Fruit fly (Drosophila melanogaster) whole organism, prepupa: ENCODE results near the gene CG1979.

Source experiments
- Blimp-1 ChIP-seq: fragments of 200-800 bp; sonication (Bioruptor generic); optimal IDR thresholded peaks from 3 replicates; lab custom pipeline; 2017; ENCODE audit warnings: missing biosample characterization, missing genetic modification characterization, mild to moderate bottlenecking, moderate library complexity, missing genetic modification reagents
- CG10669 ChIP-seq: fragments of 200-800 bp; sonication (Bioruptor generic); optimal IDR thresholded peaks from 3 replicates; lab custom pipeline; 2018; ENCODE audit warnings: missing biosample characterization, mild to moderate bottlenecking, missing genetic modification characterization, moderate library complexity
- CG11294 ChIP-seq: fragments of 200-800 bp; sonication (Bioruptor generic); IDR thresholded peaks from 2 replicates; pipeline ENCODE4 v1.3.6; 2022; ENCODE audit warnings: missing biosample characterization, missing genetic modification characterization
- CG15336 ChIP-seq: fragments of 200-800 bp; sonication (Bioruptor generic); IDR thresholded peaks from 2 replicates; pipeline ENCODE4 v1.3.6; 2022; ENCODE audit warnings: missing biosample characterization, missing genetic modification characterization
- CG1621 ChIP-seq: fragments of 200-800 bp; sonication (Bioruptor generic); optimal IDR thresholded peaks from 3 replicates; lab custom pipeline; 2018; ENCODE audit warnings: missing biosample characterization, mild to moderate bottlenecking, missing genetic modification characterization
- CG3032 ChIP-seq: fragments of 200-800 bp; optimal IDR thresholded peaks from 2 replicates; lab custom pipeline; 2019; ENCODE audit warnings: missing biosample characterization, mild to moderate bottlenecking, missing genetic modification characterization, moderate library complexity
- CG31627 ChIP-seq: fragments of 200-800 bp; sonication (Bioruptor generic); optimal IDR thresholded peaks from 3 replicates; lab custom pipeline; 2016; ENCODE audit warnings: missing biosample characterization, missing genetic modification characterization
- CG34406 ChIP-seq: fragments of 200-800 bp; sonication (Bioruptor generic); optimal IDR thresholded peaks from 3 replicates; lab custom pipeline; 2016; ENCODE audit warnings: missing biosample characterization, missing genetic modification characterization
- CG3919 ChIP-seq: fragments of 200-800 bp; sonication (Bioruptor generic); optimal IDR thresholded peaks from 3 replicates; lab custom pipeline; 2016; ENCODE audit warnings: missing biosample characterization, missing genetic modification characterization
- CG4318 ChIP-seq: fragments of 200-800 bp; sonication (Bioruptor generic); optimal IDR thresholded peaks from 3 replicates; lab custom pipeline; 2017; ENCODE audit warnings: missing biosample characterization, mild to moderate bottlenecking, missing genetic modification characterization
- CG6163 ChIP-seq: fragments of 200-800 bp; sonication (Bioruptor generic); IDR thresholded peaks from 3 replicates; pipeline ENCODE4 v1.3.6; 2022; ENCODE audit warnings: missing biosample characterization, missing genetic modification characterization
- CG6854 ChIP-seq: fragments of 200-800 bp; sonication (Bioruptor generic); optimal IDR thresholded peaks from 2 replicates; lab custom pipeline; 2017; ENCODE audit warnings: missing biosample characterization, mild to moderate bottlenecking, missing genetic modification characterization
- CG7368 ChIP-seq: fragments of 200-800 bp; sonication (Bioruptor generic); optimal IDR thresholded peaks from 3 replicates; lab custom pipeline; 2016; ENCODE audit warnings: missing biosample characterization, missing genetic modification characterization
- CG8319 ChIP-seq: fragments of 200-800 bp; sonication (Bioruptor generic); optimal IDR thresholded peaks from 3 replicates; lab custom pipeline; 2016; ENCODE audit warnings: missing biosample characterization, missing genetic modification characterization
- CG8632 ChIP-seq: fragments of 200-800 bp; sonication (Bioruptor generic); optimal IDR thresholded peaks from 3 replicates; lab custom pipeline; 2016; ENCODE audit warnings: missing biosample characterization, missing genetic modification characterization
- CG9139 ChIP-seq: fragments of 200-800 bp; sonication (Bioruptor generic); optimal IDR thresholded peaks from 3 replicates; lab custom pipeline; 2017; ENCODE audit warnings: missing biosample characterization, mild to moderate bottlenecking, missing genetic modification characterization
- Eip75B ChIP-seq: fragments of 200-800 bp; sonication (Bioruptor generic); optimal IDR thresholded peaks from 3 replicates; lab custom pipeline; 2016; ENCODE audit warnings: missing biosample characterization, missing genetic modification characterization
- Eip78C ChIP-seq: fragments of 200-800 bp; sonication (Bioruptor generic); peaks from one replicate; lab custom pipeline; 2016; ENCODE audit warnings: missing biosample characterization, missing genetic modification characterization
- Ets21C ChIP-seq: fragments of 200-800 bp; sonication (Bioruptor generic); optimal IDR thresholded peaks from 3 replicates; lab custom pipeline; 2016; ENCODE audit warnings: missing biosample characterization, missing genetic modification characterization
- Gug ChIP-seq: fragments of 200-800 bp; sonication (Bioruptor generic); IDR thresholded peaks from 2 replicates; pipeline ENCODE4 v1.3.6; 2022; ENCODE audit warnings: missing biosample characterization, missing genetic modification characterization
- Hr38 ChIP-seq: sonication (Bioruptor generic); optimal IDR thresholded peaks from 2 replicates; lab custom pipeline; 2016; ENCODE audit warnings: missing biosample characterization, missing genetic modification characterization
- Hr39 ChIP-seq: fragments of 200-800 bp; sonication (Bioruptor generic); optimal IDR thresholded peaks from 2 replicates; lab custom pipeline; 2016; ENCODE audit warnings: missing biosample characterization, missing genetic modification characterization
- Hr4 ChIP-seq: fragments of 200-800 bp; sonication (Bioruptor generic); optimal IDR thresholded peaks from 3 replicates; lab custom pipeline; 2016; ENCODE audit warnings: missing biosample characterization, missing genetic modification characterization
- Lpt ChIP-seq: fragments of 200-800 bp; sonication (Bioruptor generic); optimal IDR thresholded peaks from 3 replicates; lab custom pipeline; 2016; ENCODE audit warnings: missing biosample characterization, missing genetic modification characterization
- Met ChIP-seq: fragments of 200-800 bp; sonication (Bioruptor generic); optimal IDR thresholded peaks from 3 replicates; lab custom pipeline; 2016; ENCODE audit warnings: missing biosample characterization, missing genetic modification characterization
- OdsH ChIP-seq: fragments of 200-800 bp; sonication (Bioruptor generic); optimal IDR thresholded peaks from 3 replicates; lab custom pipeline; 2016; ENCODE audit warnings: missing biosample characterization, missing genetic modification characterization
- Sox102F ChIP-seq: fragments of 200-800 bp; sonication (Bioruptor generic); optimal IDR thresholded peaks from 2 replicates; lab custom pipeline; 2016; ENCODE audit warnings: missing biosample characterization, mild to moderate bottlenecking, missing genetic modification characterization
- Sox14 ChIP-seq: fragments of 200-800 bp; sonication (Bioruptor generic); optimal IDR thresholded peaks from 3 replicates; lab custom pipeline; 2016; ENCODE audit warnings: missing biosample characterization, missing genetic modification characterization
- acj6 ChIP-seq: fragments of 200-800 bp; sonication (Bioruptor generic); optimal IDR thresholded peaks from 3 replicates; lab custom pipeline; 2016; ENCODE audit warnings: missing biosample characterization, missing genetic modification characterization
- cyc ChIP-seq: fragments of 200-800 bp; sonication (Bioruptor generic); optimal IDR thresholded peaks from 3 replicates; lab custom pipeline; 2016; ENCODE audit warnings: missing biosample characterization, missing genetic modification characterization
- dac ChIP-seq: fragments of 200-800 bp; sonication (Bioruptor generic); optimal IDR thresholded peaks from 2 replicates; lab custom pipeline; 2017; ENCODE audit warnings: missing biosample characterization, mild to moderate bottlenecking, missing genetic modification characterization
- dsx ChIP-seq: fragments of 200-800 bp; optimal IDR thresholded peaks from 3 replicates; lab custom pipeline; 2019; ENCODE audit warnings: missing biosample characterization, mild to moderate bottlenecking, missing genetic modification characterization, moderate library complexity; ENCODE audit not compliant: poor library complexity, severe bottlenecking
- eg ChIP-seq: fragments of 200-800 bp; sonication (Bioruptor generic); IDR thresholded peaks from 3 replicates; pipeline ENCODE4 v1.3.6; 2022; ENCODE audit warnings: missing biosample characterization, missing genetic modification characterization
- fd85E ChIP-seq: fragments of 200-800 bp; sonication (Bioruptor generic); optimal IDR thresholded peaks from 3 replicates; lab custom pipeline; 2016; ENCODE audit warnings: missing biosample characterization, missing genetic modification characterization
- lz ChIP-seq: fragments of 200-800 bp; sonication (Bioruptor generic); optimal IDR thresholded peaks from 3 replicates; lab custom pipeline; 2016; ENCODE audit warnings: missing biosample characterization, missing genetic modification characterization
- net ChIP-seq: fragments of 200-800 bp; sonication (Bioruptor generic); optimal IDR thresholded peaks from 3 replicates; lab custom pipeline; 2016; ENCODE audit warnings: missing biosample characterization, missing genetic modification characterization
- salr ChIP-seq, 2 experiments: fragments of 200-800 bp; sonication (Bioruptor generic); optimal IDR thresholded peaks; 3 replicates each; lab custom pipeline; 2016 to 2018; ENCODE audit warnings: missing biosample characterization in 2 of 2, missing genetic modification characterization in 2 of 2, mild to moderate bottlenecking in 1 of 2
- svp ChIP-seq: fragments of 200-800 bp; sonication (Bioruptor generic); peaks from one replicate; lab custom pipeline; 2016; ENCODE audit warnings: missing biosample characterization, missing genetic modification characterization
- topi ChIP-seq: fragments of 200-800 bp; sonication (Bioruptor generic); optimal IDR thresholded peaks from 3 replicates; lab custom pipeline; 2016; ENCODE audit warnings: missing biosample characterization, missing genetic modification characterization
- vri ChIP-seq: fragments of 200-800 bp; sonication (Bioruptor generic); optimal IDR thresholded peaks from 3 replicates; lab custom pipeline; 2016; ENCODE audit warnings: missing biosample characterization, mild to moderate bottlenecking, missing genetic modification characterization

Gene CG1979

DNA sequence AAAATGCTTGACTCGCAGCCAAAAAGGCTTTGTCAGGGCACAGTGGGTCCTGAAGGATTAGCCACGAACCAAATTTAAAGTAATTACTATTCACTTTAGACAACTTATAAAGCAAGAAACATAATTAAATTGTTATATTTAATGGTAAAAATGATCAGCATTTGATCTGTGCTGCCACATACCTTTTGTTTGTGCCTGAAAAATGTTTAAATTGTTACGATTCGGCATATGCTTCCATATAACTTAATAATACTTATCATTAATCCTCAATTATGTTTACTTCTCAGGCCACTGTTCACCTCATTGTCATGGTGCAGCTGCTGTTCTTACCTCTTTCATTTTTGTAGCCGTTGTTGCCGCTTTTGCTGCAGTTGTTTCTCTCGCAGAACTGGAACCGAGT, 29.1 kb upstream of the CG1979 start (continued):
- TF ChIP-seq eg (GFP tag; lab: Robert Waterston, UW): no peak
- TF ChIP-seq CG6163 (GFP tag; lab: Robert Waterston, UW): no peak
- no peak for TF ChIP-seq cyc (GFP tag; lab: Kevin White, UChicago)
- TF ChIP-seq dsx (GFP tag; lab: Kevin White, UChicago): peak; percentile 50
- peak; percentile 10 for TF ChIP-seq CG4318 (GFP tag; lab: Kevin White, UChicago)
- peak; percentile 41 for TF ChIP-seq acj6
- TF ChIP-seq dac: no peak
- peak; percentile 13 for TF ChIP-seq net
- TF ChIP-seq Hr4: no peak
- peak; percentile 21 for TF ChIP-seq Hr39 (GFP tag; lab: Kevin White, UChicago)
- TF ChIP-seq Eip75B (GFP tag; lab: Kevin White, UChicago): no peak
- peak; percentile 83 for TF ChIP-seq Eip78C (GFP tag; lab: Kevin White, UChicago)
- no peak for TF ChIP-seq CG15336 (GFP tag; lab: Robert Waterston, UW)
- TF ChIP-seq Lpt (GFP tag; lab: Kevin White, UChicago): no peak
- TF ChIP-seq Ets21C (GFP tag; lab: Kevin White, UChicago): no peak
- TF ChIP-seq CG1621 (tag; lab: Kevin White, UChicago): peak; percentile 39
- no peak for TF ChIP-seq Hr38 (GFP tag; lab: Kevin White, UChicago)
- no peak for TF ChIP-seq Blimp-1 (GFP tag; lab: Kevin White, UChicago)
- peak; percentile 35 for TF ChIP-seq Met (GFP tag; lab: Kevin White, UChicago)

DNA sequence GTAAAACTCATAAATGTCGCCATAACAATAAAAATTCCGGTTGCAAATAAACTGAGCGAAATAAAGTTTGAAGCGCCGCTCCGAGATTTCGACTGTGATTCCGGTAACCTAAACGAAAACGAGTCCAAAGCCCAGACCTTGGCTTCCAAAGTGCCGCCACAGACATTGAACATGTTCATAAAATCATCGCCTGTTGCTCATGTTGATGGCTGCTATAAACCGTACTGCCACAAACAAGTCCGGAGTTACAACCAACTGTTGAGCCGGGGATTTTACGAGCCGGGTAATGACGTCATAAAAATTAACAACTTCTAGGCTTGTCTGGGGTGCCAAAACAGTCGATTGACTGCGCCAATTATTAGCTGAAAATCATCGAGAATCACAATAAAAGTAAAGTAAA, 25.8 kb upstream of the CG1979 start:
- TF ChIP-seq Hr38 (GFP tag; lab: Kevin White, UChicago): no peak
- TF ChIP-seq CG8319 (GFP tag; lab: Kevin White, UChicago): no peak
- no peak for TF ChIP-seq CG3919 (GFP tag; lab: Kevin White, UChicago)

- TF ChIP-seq CG7368 (GFP tag; lab: Kevin White, UChicago) (no peak), salr (GFP tag; optimal IDR thresholded peaks at IDR 0.05; lab: Kevin White, UChicago) (no peak), CG4318 (GFP tag; lab: Kevin White, UChicago) (no peak), CG31627 (no peak), Hr38 (GFP tag; lab: Kevin White, UChicago) (no peak), CG6854 (GFP tag; lab: Kevin White, UChicago) (no peak), lz (GFP tag; lab: Kevin White, UChicago) (no peak), CG10669 (GFP tag; lab: Kevin White, UChicago) (no peak), CG9139 (GFP tag; lab: Kevin White, UChicago) (no peak), CG11294 (no peak), fd85E (no peak), vri (no peak), Gug (GFP tag; lab: Robert Waterston, UW) (no peak)
Observed at dm6 chr3R:7029434-7029833, 25.0 kb upstream of the CG1979 start.

- TF ChIP-seq CG8632 (no peak), CG8319 (GFP tag; lab: Kevin White, UChicago) (no peak), Blimp-1 (GFP tag; lab: Kevin White, UChicago) (no peak), CG34406 (GFP tag; lab: Kevin White, UChicago) (no peak), fd85E (no peak), CG3032 (no peak), Sox102F (GFP tag; lab: Kevin White, UChicago) (no peak), Hr4 (no peak), OdsH (GFP tag; lab: Kevin White, UChicago) (no peak), topi (GFP tag; lab: Kevin White, UChicago) (no peak), Sox14 (GFP tag; lab: Kevin White, UChicago) (no peak), CG6854 (GFP tag; lab: Kevin White, UChicago) (no peak), Eip78C (GFP tag; lab: Kevin White, UChicago) (no peak), svp (no peak)
Observed at dm6 chr3R:7031553-7031952, 22.8 kb upstream of the CG1979 start.
